Fruit fly (Drosophila melanogaster): ENCODE results near the gene CG3847.
"Not testable (repeated sequence)": the region's sequence is repeated elsewhere in the genome, so short reads cannot be mapped to it uniquely, and the experiment has no call there.

The CG3847 gene

DNA sequence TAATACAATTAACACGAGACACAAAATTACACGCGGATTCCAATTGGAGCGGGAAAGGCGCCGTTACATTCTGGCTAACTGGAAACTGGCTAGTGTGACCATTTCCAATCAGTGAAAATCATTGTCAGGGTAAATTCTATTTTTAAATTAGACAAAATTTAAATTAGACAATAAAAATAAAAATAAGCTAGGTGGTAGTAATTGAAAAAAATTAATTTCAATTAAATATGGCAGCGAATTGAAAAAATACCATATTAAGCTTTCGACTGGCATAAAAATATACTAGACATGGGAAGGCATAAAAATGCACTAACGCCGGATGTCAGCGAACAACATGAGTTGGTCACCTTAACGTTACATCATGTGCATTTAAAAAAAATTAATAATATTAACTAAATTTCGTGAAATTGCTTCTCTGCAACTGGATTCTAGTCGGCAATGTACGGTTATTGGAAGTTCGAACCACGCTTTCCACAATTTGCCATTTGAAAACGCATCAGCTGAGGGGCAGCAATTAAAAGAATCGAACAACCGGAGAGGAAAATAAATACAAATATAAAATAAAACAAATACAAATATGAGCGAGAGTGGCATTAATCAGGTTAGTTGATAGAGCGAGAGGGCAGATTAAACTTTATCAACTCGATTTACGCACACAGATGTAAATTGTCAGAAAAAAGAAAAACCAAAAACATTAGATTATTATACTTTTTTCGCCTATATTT is 18.9 kb downstream of the CG3847 start, which contains the start of the genes swa and Marf:
Gene swa (minus strand): TSS at position 77 of the 725 bp plus-strand sequence.
Gene Marf (plus strand): TSS at position 318 of the 725 bp plus-strand sequence.
- TF ChIP-seq Clk (GFP tag; optimal IDR thresholded peaks at IDR 0.05) (no peak), kay (GFP tag; ENCODE audit: borderline replicate concordance) (peak; percentile 88)

- TF ChIP-seq Mnt (GFP tag; optimal IDR thresholded peaks at IDR 0.05): peak; percentile 95
- TF ChIP-seq CG33017 (tag; optimal IDR thresholded peaks at IDR 0.05): peak; percentile 92
- no peak for TF ChIP-seq cnc (optimal IDR thresholded peaks at IDR 0.05)
- TF ChIP-seq Crg-1 (GFP tag; optimal IDR thresholded peaks at IDR 0.05): peak; percentile 93
- peak; percentile 93 for TF ChIP-seq CG7045 (GFP tag; optimal IDR thresholded peaks at IDR 0.05)
- peak; percentile 89 for TF ChIP-seq toe (GFP tag; optimal IDR thresholded peaks at IDR 0.05)
- peak; percentile 97 for TF ChIP-seq bab1 (GFP tag; optimal IDR thresholded peaks at IDR 0.05)
- peak; percentile 87 for TF ChIP-seq pad (GFP tag; optimal IDR thresholded peaks at IDR 0.05)
- peak; percentile 90 for TF ChIP-seq CG5204 (GFP tag; optimal IDR thresholded peaks at IDR 0.05)
- TF ChIP-seq kay (GFP tag; ENCODE audit: borderline replicate concordance): peak; percentile 4
- TF ChIP-seq CG11617 (GFP tag; optimal IDR thresholded peaks at IDR 0.05): peak; percentile 94
- peak; percentile 98 for TF ChIP-seq CG7101 (tag; optimal IDR thresholded peaks at IDR 0.05)
- TF ChIP-seq Clk (GFP tag; optimal IDR thresholded peaks at IDR 0.05): peak; percentile 82
- TF ChIP-seq tj (GFP tag; optimal IDR thresholded peaks at IDR 0.05): peak; percentile 78
- peak; percentile 94 for TF ChIP-seq CG1620 (GFP tag; optimal IDR thresholded peaks at IDR 0.05)
- TF ChIP-seq Hr96 (GFP tag; optimal IDR thresholded peaks at IDR 0.05): peak; percentile 93
- TF ChIP-seq ovo (GFP tag; optimal IDR thresholded peaks at IDR 0.05): peak; percentile 71
- TF ChIP-seq cic (GFP tag; optimal IDR thresholded peaks at IDR 0.05): peak; percentile 89
- TF ChIP-seq CG14711 (tag; optimal IDR thresholded peaks at IDR 0.05): peak; percentile 93
- TF ChIP-seq CG12768 (GFP tag; optimal IDR thresholded peaks at IDR 0.05): peak; percentile 95
These were observed 19.4 kb downstream of the CG3847 start for dm6 chrX:6366357-6366691.

DNA sequence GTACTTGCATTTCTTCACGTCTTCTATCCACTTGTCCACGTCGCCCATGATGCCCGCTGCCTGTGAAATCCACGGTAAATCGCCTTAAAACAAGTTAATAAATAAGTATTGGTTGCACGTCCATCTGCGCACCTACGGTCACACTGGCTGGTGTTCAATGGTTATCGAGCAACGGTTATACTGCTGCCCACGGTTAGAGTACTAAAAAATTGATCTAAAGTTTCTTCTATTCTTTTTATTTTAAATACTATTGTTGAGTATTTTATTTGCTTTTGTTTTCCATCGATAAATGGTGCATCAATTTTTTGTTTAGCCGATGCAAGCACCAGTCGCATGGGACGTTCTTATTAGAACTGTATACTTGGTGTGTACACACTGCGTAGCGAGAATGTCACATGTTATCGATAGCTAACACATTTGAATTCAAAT is 25.9 kb downstream of the CG3847 start, which contains the start of gene PpV:
Gene PpV (minus strand): TSS at position 147 of the 429 bp plus-strand sequence.
- TF ChIP-seq CG14711 (tag; optimal IDR thresholded peaks at IDR 0.05) (peak; percentile 54), toe (GFP tag; optimal IDR thresholded peaks at IDR 0.05) (no peak), Hr96 (GFP tag; optimal IDR thresholded peaks at IDR 0.05) (no peak), ovo (GFP tag; optimal IDR thresholded peaks at IDR 0.05) (no peak), CG12768 (GFP tag; optimal IDR thresholded peaks at IDR 0.05) (no peak), pad (GFP tag; optimal IDR thresholded peaks at IDR 0.05) (no peak), CG11617 (GFP tag; optimal IDR thresholded peaks at IDR 0.05) (no peak), Crg-1 (GFP tag; optimal IDR thresholded peaks at IDR 0.05) (no peak), CG33017 (tag; optimal IDR thresholded peaks at IDR 0.05) (no peak), Clk (GFP tag; optimal IDR thresholded peaks at IDR 0.05) (no peak), bab1 (GFP tag; optimal IDR thresholded peaks at IDR 0.05) (peak; percentile 34), Mnt (GFP tag; optimal IDR thresholded peaks at IDR 0.05) (peak; percentile 26), CG7101 (tag; optimal IDR thresholded peaks at IDR 0.05) (peak; percentile 26), cnc (optimal IDR thresholded peaks at IDR 0.05) (no peak), kay (GFP tag; ENCODE audit: borderline replicate concordance) (no peak), cic (GFP tag; optimal IDR thresholded peaks at IDR 0.05) (no peak), CG7045 (GFP tag; optimal IDR thresholded peaks at IDR 0.05) (no peak), CG5204 (GFP tag; optimal IDR thresholded peaks at IDR 0.05) (no peak), CG1620 (GFP tag; optimal IDR thresholded peaks at IDR 0.05) (peak; percentile 31), tj (GFP tag; optimal IDR thresholded peaks at IDR 0.05) (no peak)

dm6 chrX:6375636-6376035 is 28.7 kb downstream of the CG3847 start:
- TF ChIP-seq toe (GFP tag; optimal IDR thresholded peaks at IDR 0.05): no peak
- no peak for TF ChIP-seq CG7101 (tag; optimal IDR thresholded peaks at IDR 0.05)
- no peak for TF ChIP-seq CG33017 (tag; optimal IDR thresholded peaks at IDR 0.05)
- no peak for TF ChIP-seq kay (GFP tag; ENCODE audit: borderline replicate concordance)
- no peak for TF ChIP-seq Clk (GFP tag; optimal IDR thresholded peaks at IDR 0.05)
- TF ChIP-seq tj (GFP tag; optimal IDR thresholded peaks at IDR 0.05): no peak
- no peak for TF ChIP-seq Hr96 (GFP tag; optimal IDR thresholded peaks at IDR 0.05)
- no peak for TF ChIP-seq pad (GFP tag; optimal IDR thresholded peaks at IDR 0.05)
- TF ChIP-seq Crg-1 (GFP tag; optimal IDR thresholded peaks at IDR 0.05): no peak
- no peak for TF ChIP-seq CG7045 (GFP tag; optimal IDR thresholded peaks at IDR 0.05)
- no peak for TF ChIP-seq CG14711 (tag; optimal IDR thresholded peaks at IDR 0.05)
- no peak for TF ChIP-seq cnc (optimal IDR thresholded peaks at IDR 0.05)
- TF ChIP-seq Mnt (GFP tag; optimal IDR thresholded peaks at IDR 0.05): no peak
- TF ChIP-seq cic (GFP tag; optimal IDR thresholded peaks at IDR 0.05): no peak

DNA sequence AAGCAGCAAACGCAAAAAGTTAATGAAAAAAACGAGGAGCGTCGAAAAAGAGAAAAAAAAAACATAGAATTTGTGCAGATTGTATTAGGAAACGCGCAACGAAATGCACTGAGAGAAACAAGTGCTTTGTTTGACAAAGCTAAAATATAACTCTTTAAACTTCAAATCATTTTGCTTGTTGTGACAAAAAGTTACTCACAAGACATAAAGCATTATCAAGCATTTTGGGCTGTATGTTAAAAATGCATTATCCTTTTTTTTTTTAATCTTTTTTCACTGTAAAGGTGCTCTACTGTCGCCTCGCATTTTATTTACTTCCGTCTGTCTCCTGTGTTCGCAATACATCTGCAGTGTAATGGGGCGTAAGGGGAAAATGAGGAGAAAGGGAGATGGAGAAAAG is 29.8 kb downstream of the CG3847 start:
- no peak for TF ChIP-seq CG1620 (GFP tag; optimal IDR thresholded peaks at IDR 0.05)
- TF ChIP-seq CG12768 (GFP tag; optimal IDR thresholded peaks at IDR 0.05): no peak
- no peak for TF ChIP-seq cnc (optimal IDR thresholded peaks at IDR 0.05)
- TF ChIP-seq Crg-1 (GFP tag; optimal IDR thresholded peaks at IDR 0.05): no peak
- TF ChIP-seq tj (GFP tag; optimal IDR thresholded peaks at IDR 0.05): no peak
- TF ChIP-seq CG7045 (GFP tag; optimal IDR thresholded peaks at IDR 0.05): no peak
- no peak for TF ChIP-seq CG7101 (tag; optimal IDR thresholded peaks at IDR 0.05)
- no peak for TF ChIP-seq pad (GFP tag; optimal IDR thresholded peaks at IDR 0.05)
- no peak for TF ChIP-seq CG5204 (GFP tag; optimal IDR thresholded peaks at IDR 0.05)
- no peak for TF ChIP-seq bab1 (GFP tag; optimal IDR thresholded peaks at IDR 0.05)

- TF ChIP-seq ovo, CG11617, CG1620 (GFP tag; optimal IDR thresholded peaks at IDR 0.05): not testable (repeated sequence)
These were observed 37.0 kb downstream of the CG3847 start, which contains the start of gene CG33664 for dm6 chrX:6383920-6384319. Gene CG33664 (plus strand): TSS chrX:6384220.
